Worm (Caenorhabditis elegans) whole organism, L2 larva: ENCODE measurements around the gene fbxa-169.

Experiments used
- ama-1 ChIP-seq: fragments of 150-350 bp; optimal IDR thresholded peaks from 2 replicates; lab custom pipeline; 2018; ENCODE audit warnings: inconsistent platforms
- egl-27 ChIP-seq: sonication (generic microtip); optimal IDR thresholded peaks from 3 replicates; lab custom pipeline; 2017; ENCODE audit warnings: missing biosample characterization, missing genetic modification reagents, missing genetic modification characterization
- elt-1 ChIP-seq: fragments of 150-350 bp; optimal IDR thresholded peaks from 2 replicates; lab custom pipeline; 2014; ENCODE audit warnings: missing biosample characterization, missing genetic modification characterization
- elt-3 ChIP-seq: sonication (generic microtip); optimal IDR thresholded peaks from 2 replicates; lab custom pipeline; 2017; ENCODE audit warnings: missing biosample characterization, missing genetic modification characterization
- lsy-2 ChIP-seq, 2 experiments: fragments of 150-350 bp in 1 of 2; sonication (generic microtip) in 1 of 2; optimal IDR thresholded peaks; 2 replicates each; lab custom pipeline; 2014 to 2017; ENCODE audit warnings: missing biosample characterization in 2 of 2, missing genetic modification characterization in 2 of 2
- mdl-1 ChIP-seq, 2 experiments: fragments of 150-350 bp in 1 of 2; sonication (generic microtip) in 1 of 2; optimal IDR thresholded peaks; 2 replicates each; lab custom pipeline; 2017; ENCODE audit warnings: missing biosample characterization in 2 of 2, missing genetic modification characterization in 2 of 2
- nhr-11 ChIP-seq: fragments of 150-350 bp; optimal IDR thresholded peaks from 2 replicates; lab custom pipeline; 2014; ENCODE audit warnings: missing biosample characterization, missing genetic modification characterization
- nhr-23 ChIP-seq: fragments of 150-350 bp; optimal IDR thresholded peaks from 2 replicates; lab custom pipeline; 2014; ENCODE audit warnings: missing biosample characterization, missing genetic modification reagents, missing genetic modification characterization
- nhr-237 ChIP-seq: fragments of 150-350 bp; optimal IDR thresholded peaks from 2 replicates; lab custom pipeline; 2014; ENCODE audit warnings: missing biosample characterization, missing genetic modification characterization
- nhr-77 ChIP-seq: fragments of 150-350 bp; optimal IDR thresholded peaks from 2 replicates; lab custom pipeline; 2014; ENCODE audit warnings: missing biosample characterization, missing genetic modification characterization
- skn-1 ChIP-seq: sonication (generic microtip); optimal IDR thresholded peaks from 2 replicates; lab custom pipeline; 2017; ENCODE audit warnings: missing biosample characterization, missing genetic modification characterization
- snpc-4 ChIP-seq: fragments of 150-350 bp; optimal IDR thresholded peaks from 2 replicates; lab custom pipeline; 2014; ENCODE audit warnings: missing biosample characterization, missing genetic modification characterization
- unc-62 ChIP-seq: fragments of 150-350 bp; optimal IDR thresholded peaks from 2 replicates; lab custom pipeline; 2014; ENCODE audit warnings: missing biosample characterization, missing genetic modification reagents, missing genetic modification characterization

ce11 chrII:13694712-13695111 lies 46.4 kb downstream of the fbxa-169 start, which contains the start of gene rpoa-1:
- TF ChIP-seq nhr-23 (tag; lab: Kevin White, UChicago), result no peak
- no peak for TF ChIP-seq nhr-237
- no peak for TF ChIP-seq nhr-77 (tag; lab: Kevin White, UChicago)
- no peak for TF ChIP-seq skn-1 (tag; lab: Kevin White, UChicago)
- TF ChIP-seq lsy-2 (tag; optimal IDR thresholded peaks at IDR 0.05; lab: Kevin White, UChicago), result peak in 1 of 2 experiments; percentile 70
- TF ChIP-seq snpc-4 (tag; lab: Kevin White, UChicago), result no peak
- no peak for TF ChIP-seq unc-62
- TF ChIP-seq elt-3, result no peak
- no peak for TF ChIP-seq mdl-1 (tag; optimal IDR thresholded peaks at IDR 0.05; lab: Kevin White, UChicago)
- no peak for TF ChIP-seq elt-1 (tag; lab: Kevin White, UChicago)
- no peak for TF ChIP-seq egl-27
- no peak for TF ChIP-seq ama-1 (lab: Kevin White, UChicago)
- TF ChIP-seq nhr-11 (tag; lab: Kevin White, UChicago), result no peak
